Fruit fly (Drosophila melanogaster) whole organism, embryonic: ENCODE data around the gene CG9837.
A peak's percentile ranks its signal among the peaks of the same experiment; 100 is the strongest.

Source experiments
- Bdp1 ChIP-seq: fragments of 200-800 bp; sonication (Bioruptor generic); optimal IDR thresholded peaks from 3 replicates; lab custom pipeline; 2016; ENCODE audit warnings: missing biosample characterization, missing genetic modification characterization
- CG10209 ChIP-seq: fragments of 200-800 bp; sonication (Bioruptor generic); optimal IDR thresholded peaks from 3 replicates; lab custom pipeline; 2017; ENCODE audit warnings: missing biosample characterization, mild to moderate bottlenecking, missing genetic modification characterization, missing genetic modification reagents
- CG10654 ChIP-seq: fragments of 200-800 bp; sonication (Bioruptor generic); optimal IDR thresholded peaks from 2 replicates; lab custom pipeline; 2016; ENCODE audit warnings: missing biosample characterization, missing genetic modification characterization
- CG11456 ChIP-seq: fragments of 200-800 bp; sonication (Bioruptor generic); IDR thresholded peaks from 3 replicates; pipeline ENCODE4 v1.3.6; 2022; ENCODE audit warnings: missing biosample characterization, missing genetic modification characterization
- CG12104 ChIP-seq: fragments of 200-800 bp; sonication (Bioruptor generic); optimal IDR thresholded peaks from 3 replicates; lab custom pipeline; 2016; ENCODE audit warnings: missing biosample characterization, missing genetic modification characterization
- CG12659 ChIP-seq: fragments of 200-800 bp; sonication (Bioruptor generic); optimal IDR thresholded peaks from 3 replicates; lab custom pipeline; 2017; ENCODE audit warnings: mild to moderate bottlenecking, missing biosample characterization, missing genetic modification reagents, missing genetic modification characterization
- CG13775 ChIP-seq: fragments of 200-800 bp; sonication (Bioruptor generic); optimal IDR thresholded peaks from 3 replicates; lab custom pipeline; 2017; ENCODE audit warnings: missing biosample characterization, mild to moderate bottlenecking, missing genetic modification characterization
- CG14710 ChIP-seq: fragments of 200-800 bp; sonication (Bioruptor generic); optimal IDR thresholded peaks from 3 replicates; lab custom pipeline; 2019; ENCODE audit warnings: missing biosample characterization, mild to moderate bottlenecking, missing genetic modification characterization, moderate library complexity
- CG14860 ChIP-seq: fragments of 200-800 bp; sonication (Bioruptor generic); IDR thresholded peaks from 3 replicates; pipeline ENCODE4 v1.3.6; 2022; ENCODE audit warnings: missing biosample characterization, missing genetic modification characterization; ENCODE audit not compliant: partially characterized antibody
- CG15073 ChIP-seq: fragments of 200-800 bp; sonication (Bioruptor generic); optimal IDR thresholded peaks from 2 replicates; lab custom pipeline; 2016; ENCODE audit warnings: missing biosample characterization, missing genetic modification characterization
- CG16815 ChIP-seq: fragments of 200-800 bp; sonication (Bioruptor generic); optimal IDR thresholded peaks from 3 replicates; lab custom pipeline; 2017; ENCODE audit warnings: missing biosample characterization, mild to moderate bottlenecking, missing genetic modification characterization
- CG18476 ChIP-seq: fragments of 200-800 bp; sonication (Bioruptor generic); optimal IDR thresholded peaks from 2 replicates; lab custom pipeline; 2016; ENCODE audit warnings: missing biosample characterization, mild to moderate bottlenecking, missing genetic modification characterization
- CG2202 ChIP-seq: fragments of 200-800 bp; sonication (Bioruptor generic); optimal IDR thresholded peaks from 2 replicates; lab custom pipeline; 2018; ENCODE audit warnings: missing biosample characterization, mild to moderate bottlenecking, missing genetic modification characterization
- CG2712 ChIP-seq: fragments of 200-800 bp; optimal IDR thresholded peaks from 3 replicates; lab custom pipeline; 2019; ENCODE audit warnings: missing biosample characterization, mild to moderate bottlenecking, missing genetic modification characterization, moderate library complexity
- CG32532 ChIP-seq: fragments of 200-800 bp; sonication (Bioruptor generic); IDR thresholded peaks from 2 replicates; pipeline ENCODE4 v1.3.6; 2022; ENCODE audit warnings: missing biosample characterization, missing genetic modification characterization
- CG33213 ChIP-seq: fragments of 200-800 bp; sonication (Bioruptor generic); optimal IDR thresholded peaks from 3 replicates; lab custom pipeline; 2016; ENCODE audit warnings: missing biosample characterization, missing genetic modification characterization
- CG33557 ChIP-seq: fragments of 200-800 bp; sonication (Bioruptor generic); optimal IDR thresholded peaks from 2 replicates; lab custom pipeline; 2019; ENCODE audit warnings: missing biosample characterization, mild to moderate bottlenecking, missing genetic modification characterization, moderate library complexity
- CG34422 ChIP-seq: fragments of 200-800 bp; sonication (Bioruptor generic); IDR thresholded peaks from 3 replicates; pipeline ENCODE4 v1.3.6; 2022; ENCODE audit warnings: missing biosample characterization, missing genetic modification characterization
- CG6654 ChIP-seq: fragments of 200-800 bp; sonication (Bioruptor generic); optimal IDR thresholded peaks from 2 replicates; lab custom pipeline; 2017; ENCODE audit warnings: missing biosample characterization, mild to moderate bottlenecking, missing genetic modification characterization
- CG6683 ChIP-seq: fragments of 200-800 bp; sonication (Bioruptor generic); optimal IDR thresholded peaks from 2 replicates; lab custom pipeline; 2017; ENCODE audit warnings: missing biosample characterization, mild to moderate bottlenecking, missing genetic modification characterization, missing genetic modification reagents
- CG6854 ChIP-seq: fragments of 200-800 bp; sonication (Bioruptor generic); optimal IDR thresholded peaks from 3 replicates; lab custom pipeline; 2017; ENCODE audit warnings: missing biosample characterization, mild to moderate bottlenecking, missing genetic modification characterization
- CG7963 ChIP-seq: fragments of 200-800 bp; sonication (Bioruptor generic); IDR thresholded peaks from 3 replicates; pipeline ENCODE4 v1.3.6; 2022; ENCODE audit warnings: missing biosample characterization, missing genetic modification characterization; ENCODE audit not compliant: partially characterized antibody
- CG8478 ChIP-seq: fragments of >200 bp; optimal IDR thresholded peaks from 2 replicates; lab custom pipeline; 2018
- CG8924 ChIP-seq: fragments of 200-800 bp; optimal IDR thresholded peaks from 3 replicates; lab custom pipeline; 2019; ENCODE audit warnings: missing biosample characterization, mild to moderate bottlenecking, missing genetic modification characterization, moderate library complexity
- CG9609 ChIP-seq: fragments of 200-800 bp; sonication (Bioruptor generic); optimal IDR thresholded peaks from 3 replicates; lab custom pipeline; 2016; ENCODE audit warnings: missing biosample characterization, missing genetic modification characterization
- Ets97D ChIP-seq: fragments of 200-800 bp; sonication (Bioruptor generic); optimal IDR thresholded peaks from 3 replicates; lab custom pipeline; 2016; ENCODE audit warnings: missing biosample characterization, missing genetic modification characterization
- HLH54F ChIP-seq: fragments of 200-800 bp; sonication (Bioruptor generic); optimal IDR thresholded peaks from 3 replicates; lab custom pipeline; 2016; ENCODE audit warnings: missing biosample characterization, missing genetic modification characterization
- HLHmδ ChIP-seq: fragments of 200-800 bp; sonication (Bioruptor generic); optimal IDR thresholded peaks from 2 replicates; lab custom pipeline; 2018; ENCODE audit warnings: missing biosample characterization, mild to moderate bottlenecking, missing genetic modification characterization, moderate library complexity
- Hr51 ChIP-seq, 2 experiments: fragments of 200-800 bp; sonication (Bioruptor generic); optimal IDR thresholded peaks; 2 replicates in 1 of 2; 3 replicates in 1 of 2; lab custom pipeline; 2016 to 2018; ENCODE audit warnings: missing biosample characterization in 2 of 2, missing genetic modification characterization in 2 of 2, mild to moderate bottlenecking in 1 of 2, moderate library complexity in 1 of 2
- Hr78 ChIP-seq, 2 experiments: fragments of 200-800 bp in 1 of 2; fragments of >200 bp in 1 of 2; sonication (Bioruptor generic) in 1 of 2; optimal IDR thresholded peaks; 2 replicates each; lab custom pipeline; 2017 to 2019; ENCODE audit warnings: missing biosample characterization in 2 of 2, missing genetic modification characterization in 2 of 2, mild to moderate bottlenecking in 1 of 2, moderate library complexity in 1 of 2
- Kr ChIP-seq: fragments of 200-800 bp; sonication (Bioruptor generic); optimal IDR thresholded peaks from 2 replicates; lab custom pipeline; 2017; ENCODE audit warnings: missing biosample characterization, mild to moderate bottlenecking, missing genetic modification characterization
- Meics ChIP-seq: fragments of 200-800 bp; sonication (Bioruptor generic); optimal IDR thresholded peaks from 2 replicates; lab custom pipeline; 2017; ENCODE audit warnings: missing biosample characterization, mild to moderate bottlenecking, missing genetic modification characterization
- NC2β ChIP-seq: fragments of 200-800 bp; sonication (Bioruptor generic); optimal IDR thresholded peaks from 2 replicates; lab custom pipeline; 2016; ENCODE audit warnings: missing biosample characterization, missing genetic modification characterization
- NfI ChIP-seq: fragments of 200-800 bp; sonication (Bioruptor generic); optimal IDR thresholded peaks from 3 replicates; lab custom pipeline; 2018; ENCODE audit warnings: missing biosample characterization, mild to moderate bottlenecking, missing genetic modification characterization, moderate library complexity
- PHDP ChIP-seq: fragments of 200-800 bp; sonication (Bioruptor generic); optimal IDR thresholded peaks from 3 replicates; lab custom pipeline; 2018; ENCODE audit warnings: missing biosample characterization, mild to moderate bottlenecking, missing genetic modification characterization, moderate library complexity
- Pdp1 ChIP-seq, 2 experiments: fragments of 200-800 bp; sonication (Bioruptor generic); optimal IDR thresholded peaks; 3 replicates each; lab custom pipeline; 2016; ENCODE audit warnings: missing biosample characterization in 2 of 2, missing genetic modification characterization in 2 of 2, mild to moderate bottlenecking in 1 of 2, moderate library complexity in 1 of 2
- TFAM ChIP-seq: fragments of 200-800 bp; sonication (Bioruptor generic); optimal IDR thresholded peaks from 2 replicates; lab custom pipeline; 2017; ENCODE audit warnings: missing biosample characterization, missing genetic modification characterization, inconsistent platforms
- ap ChIP-seq: fragments of 200-800 bp; sonication (Bioruptor generic); IDR thresholded peaks from 2 replicates; pipeline ENCODE4 v1.3.6; 2022; ENCODE audit warnings: missing biosample characterization, missing genetic modification characterization
- cad ChIP-seq: fragments of >200 bp; optimal IDR thresholded peaks from 2 replicates; lab custom pipeline; 2017; ENCODE audit warnings: missing biosample characterization, missing genetic modification characterization
- crp ChIP-seq, 2 experiments: fragments of 200-800 bp; sonication (Bioruptor generic); optimal IDR thresholded peaks; 2 replicates in 1 of 2; 3 replicates in 1 of 2; lab custom pipeline; 2017; ENCODE audit warnings: missing biosample characterization in 2 of 2, missing genetic modification characterization in 2 of 2, mild to moderate bottlenecking in 1 of 2, moderate library complexity in 1 of 2
- dan ChIP-seq: fragments of 200-800 bp; sonication (Bioruptor generic); IDR thresholded peaks from 2 replicates; pipeline ENCODE4 v1.3.6; 2022; ENCODE audit warnings: missing biosample characterization, missing genetic modification characterization
- dysf ChIP-seq: fragments of 200-800 bp; sonication (Bioruptor generic); IDR thresholded peaks from 3 replicates; pipeline ENCODE4 v1.3.6; 2022; ENCODE audit warnings: missing biosample characterization, missing genetic modification characterization
- gcm2 ChIP-seq: fragments of 200-800 bp; sonication (Bioruptor generic); optimal IDR thresholded peaks from 2 replicates; lab custom pipeline; 2016; ENCODE audit warnings: missing biosample characterization, missing genetic modification characterization
- nerfin-2 ChIP-seq: fragments of 200-800 bp; sonication (Bioruptor generic); IDR thresholded peaks from 2 replicates; pipeline ENCODE4 v1.3.6; 2022; ENCODE audit warnings: missing biosample characterization, missing genetic modification characterization; ENCODE audit not compliant: partially characterized antibody
- odd ChIP-seq: fragments of 200-800 bp; sonication (Bioruptor generic); optimal IDR thresholded peaks from 2 replicates; lab custom pipeline; 2017; ENCODE audit warnings: missing biosample characterization, mild to moderate bottlenecking, missing genetic modification characterization
- toy ChIP-seq: fragments of 200-800 bp; sonication (Bioruptor generic); IDR thresholded peaks from 2 replicates; pipeline ENCODE4 v1.3.6; 2022; ENCODE audit warnings: missing biosample characterization, missing genetic modification characterization
- usp ChIP-seq: fragments of >200 bp; optimal IDR thresholded peaks from 2 replicates; lab custom pipeline; 2017; ENCODE audit warnings: missing biosample characterization, missing genetic modification characterization
- vfl ChIP-seq: fragments of 200-800 bp; sonication (Bioruptor generic); optimal IDR thresholded peaks from 2 replicates; lab custom pipeline; 2016; ENCODE audit warnings: missing biosample characterization, missing genetic modification characterization
- zen ChIP-seq: fragments of 200-800 bp; sonication (Bioruptor generic); optimal IDR thresholded peaks from 3 replicates; lab custom pipeline; 2018; ENCODE audit warnings: missing biosample characterization, mild to moderate bottlenecking, missing genetic modification characterization, moderate library complexity

The CG9837 gene

DNA sequence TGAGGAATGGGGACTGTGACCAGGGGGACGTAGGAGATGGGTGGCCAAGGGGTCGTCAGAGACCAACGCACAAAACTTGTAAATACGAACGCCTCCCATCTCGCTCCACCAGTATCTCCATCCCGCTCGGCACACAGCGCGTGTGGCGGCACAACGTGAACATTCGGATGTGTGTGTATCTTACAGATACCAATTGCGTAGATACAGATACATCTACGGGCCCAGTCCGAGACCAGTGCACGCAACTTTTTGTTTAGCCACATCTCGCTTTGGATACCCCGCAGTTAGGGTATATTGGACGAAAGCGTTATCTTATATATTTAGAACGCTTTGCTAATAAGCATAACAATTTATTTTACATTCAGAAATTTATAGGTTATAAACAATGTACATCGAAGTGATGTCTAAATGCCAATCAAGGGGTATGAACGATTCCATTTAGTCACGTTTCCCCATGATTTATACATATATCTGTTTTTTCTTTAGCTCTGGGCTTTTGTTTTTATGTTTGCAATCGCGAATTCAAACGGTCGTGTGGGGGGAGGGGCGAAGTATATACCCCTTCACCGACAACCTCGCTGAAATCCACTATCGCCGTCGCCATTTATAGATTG is 1.9 kb downstream of the CG9837 start (continued):
- TF ChIP-seq nerfin-2 (GFP tag; lab: Robert Waterston, UW) (no peak; the same call in 1 of the 2 replicates), CG9609 (peak; percentile 98), CG16815 (GFP tag; lab: Kevin White, UChicago) (peak; percentile 99), Hr51 (GFP tag; optimal IDR thresholded peaks at IDR 0.05; lab: Kevin White, UChicago) (peak; percentile 99), CG14710 (tag; lab: Kevin White, UChicago) (peak; percentile 96), odd (GFP tag; lab: Kevin White, UChicago) (peak; percentile 98), Meics (peak; percentile 99), CG6654 (GFP tag; lab: Kevin White, UChicago) (peak; percentile 92), CG10209 (peak; percentile 99), CG33557 (GFP tag; lab: Kevin White, UChicago) (peak; percentile 92), ap (peak; percentile 98), CG15073 (peak; percentile 86), CG7963 (GFP tag; lab: Robert Waterston, UW) (no peak), CG8924 (peak; percentile 99), CG2202 (tag; lab: Kevin White, UChicago) (peak; percentile 94), zen (tag; lab: Kevin White, UChicago) (peak; percentile 96), TFAM (GFP tag; lab: Kevin White, UChicago) (peak; percentile 93), vfl (GFP tag; lab: Kevin White, UChicago) (peak; percentile 98), dan (GFP tag; lab: Robert Waterston, UW) (no peak), CG2712 (tag; lab: Kevin White, UChicago) (peak; percentile 99), dysf (GFP tag; lab: Robert Waterston, UW) (peak; percentile 99), CG18476 (GFP tag; lab: Kevin White, UChicago) (peak; percentile 97), CG14860 (GFP tag; lab: Robert Waterston, UW) (no peak), CG33213 (GFP tag; lab: Kevin White, UChicago) (peak; percentile 99), CG34422 (peak; percentile 98), CG11456 (peak; percentile 99), crp (GFP tag; optimal IDR thresholded peaks at IDR 0.05; lab: Kevin White, UChicago) (peak; percentile 38 to 74), cad (GFP tag; lab: Kevin White, UChicago) (no peak), NC2β (GFP tag; lab: Kevin White, UChicago) (peak; percentile 98), Pdp1 (GFP tag; optimal IDR thresholded peaks at IDR 0.05; lab: Kevin White, UChicago) (peak; percentile 98 to 99), CG12659 (peak; percentile 99), CG13775 (GFP tag; lab: Kevin White, UChicago) (peak; percentile 97), toy (GFP tag; lab: Robert Waterston, UW) (peak; percentile 97), CG12104 (GFP tag; lab: Kevin White, UChicago) (peak; percentile 99), Bdp1 (GFP tag; lab: Kevin White, UChicago) (peak; percentile 94), gcm2 (peak; percentile 98), Ets97D (GFP tag; lab: Kevin White, UChicago) (peak; percentile 93), Hr78 (GFP tag; optimal IDR thresholded peaks at IDR 0.05; lab: Kevin White, UChicago) (peak in 1 of 2 experiments; percentile 85), PHDP (tag; lab: Kevin White, UChicago) (peak; percentile 99), CG10654 (GFP tag; lab: Kevin White, UChicago) (peak; percentile 98), CG6683 (peak; percentile 95), HLH54F (GFP tag; lab: Kevin White, UChicago) (peak; percentile 99), CG32532 (GFP tag; lab: Robert Waterston, UW) (peak; percentile 100), Kr (peak; percentile 31), CG8478 (lab: Kevin White, UChicago) (no peak), usp (GFP tag; lab: Kevin White, UChicago) (no peak), CG6854 (GFP tag; lab: Kevin White, UChicago) (peak; percentile 99), NfI (GFP tag; lab: Kevin White, UChicago) (peak; percentile 99), HLHmδ (GFP tag; lab: Kevin White, UChicago) (peak; percentile 89)
